Worm (Caenorhabditis elegans): ENCODE measurements around the gene M163.10.

Gene M163.10

ce11 chrX:14444701-14445100, 26.1 kb upstream of the M163.10 start, which contains the start of gene F23D12.4:
TSS of gene F23D12.4 (plus strand) at chrX:14445001.
- TF ChIP-seq gei-17 (GFP tag; optimal IDR thresholded peaks at IDR 0.05): no peak
- TF ChIP-seq hmg-20 (GFP tag; IDR thresholded peaks at IDR 0.05): no peak
- TF ChIP-seq ztf-3 (GFP tag; optimal IDR thresholded peaks at IDR 0.05): no peak
- no peak for TF ChIP-seq F39B2.1 (GFP tag; IDR thresholded peaks at IDR 0.05)
- no peak for TF ChIP-seq attf-5 (GFP tag; optimal IDR thresholded peaks at IDR 0.05)
- TF ChIP-seq ZK185.1 (tag; optimal IDR thresholded peaks at IDR 0.05; ENCODE audit: poor library complexity, severe bottlenecking): no peak

- no peak for TF ChIP-seq attf-3 (GFP tag; conservative IDR thresholded peaks at IDR 0.05)
- no peak for TF ChIP-seq gei-17 (GFP tag; optimal IDR thresholded peaks at IDR 0.05)
- TF ChIP-seq ztf-6 (GFP tag; IDR thresholded peaks at IDR 0.05): no peak
- TF ChIP-seq bed-1 (GFP tag; IDR thresholded peaks at IDR 0.05): no peak
- TF ChIP-seq snpc-3.4 (tag; optimal IDR thresholded peaks at IDR 0.05): no peak
- TF ChIP-seq lin-54 (GFP tag; optimal IDR thresholded peaks at IDR 0.05): no peak
- TF ChIP-seq mes-4 (tag; optimal IDR thresholded peaks at IDR 0.05): no peak
- no peak for TF ChIP-seq Y79H2A.3 (GFP tag; conservative IDR thresholded peaks at IDR 0.05)
Observed at ce11 chrX:14447498-14447897, 23.3 kb upstream of the M163.10 start.

ce11 chrX:14447910-14448309, 22.9 kb upstream of the M163.10 start, which contains the start of gene jmjd-3.2:
TSS of gene jmjd-3.2 (plus strand) at chrX:14448210.
- TF ChIP-seq ekl-4 (GFP tag; IDR thresholded peaks at IDR 0.05) (no peak), chd-7 (tag; optimal IDR thresholded peaks at IDR 0.05) (no peak), efl-1 (GFP tag; optimal IDR thresholded peaks at IDR 0.05) (no peak), egrh-3 (GFP tag; IDR thresholded peaks at IDR 0.05) (no peak), cebp-1 (GFP tag; IDR thresholded peaks at IDR 0.05) (no peak), cebp-1 (tag; optimal IDR thresholded peaks at IDR 0.05) (no peak), B0336.3 (GFP tag; IDR thresholded peaks at IDR 0.05) (no peak), xnd-1 (tag; optimal IDR thresholded peaks at IDR 0.05) (no peak), ztf-28 (GFP tag; IDR thresholded peaks at IDR 0.05) (no peak), mcd-1 (GFP tag; IDR thresholded peaks at IDR 0.05) (no peak), mel-28 (tag; optimal IDR thresholded peaks at IDR 0.05; ENCODE audit: borderline replicate concordance) (no peak), ztf-22 (GFP tag; optimal IDR thresholded peaks at IDR 0.05) (no peak), hlh-26 (GFP tag; conservative IDR thresholded peaks at IDR 0.05) (no peak), athp-1 (tag; optimal IDR thresholded peaks at IDR 0.05) (no peak), snpc-4 (GFP tag; optimal IDR thresholded peaks at IDR 0.05) (no peak), snpc-4 (tag; optimal IDR thresholded peaks at IDR 0.05) (no peak), nhr-120 (GFP tag; IDR thresholded peaks at IDR 0.05) (no peak), nhr-90 (tag; optimal IDR thresholded peaks at IDR 0.05) (no peak), F55B11.4 (tag; optimal IDR thresholded peaks at IDR 0.05; ENCODE audit: borderline replicate concordance, insufficient read depth) (no peak), ZK185.1 (tag; optimal IDR thresholded peaks at IDR 0.05; ENCODE audit: poor library complexity, severe bottlenecking) (no peak), ztf-3 (GFP tag; optimal IDR thresholded peaks at IDR 0.05) (no peak)

ce11 chrX:14453735-14454134, 17.1 kb upstream of the M163.10 start, which contains the start of gene F23D12.7:
TSS of gene F23D12.7 (minus strand) at chrX:14453835.
- no peak for TF ChIP-seq pbrm-1 (GFP tag; IDR thresholded peaks at IDR 0.05)
- no peak for TF ChIP-seq hlh-12 (tag; optimal IDR thresholded peaks at IDR 0.05)
- no peak for TF ChIP-seq nhr-90 (tag; optimal IDR thresholded peaks at IDR 0.05)
- no peak for TF ChIP-seq attf-6 (GFP tag; IDR thresholded peaks at IDR 0.05)

All from whole organism, young adult.